Worm (Caenorhabditis elegans): ENCODE measurements around the gene F47B8.4.

- TF ChIP-seq klf-2 (GFP tag; conservative IDR thresholded peaks at IDR 0.05) (no peak), ztf-23 (GFP tag; IDR thresholded peaks at IDR 0.05) (no peak), T22C8.4 (GFP tag; IDR thresholded peaks at IDR 0.05) (no peak), ref-1 (GFP tag; conservative IDR thresholded peaks at IDR 0.05) (no peak), flt-1 (GFP tag; IDR thresholded peaks at IDR 0.05) (no peak), med-1 (GFP tag; optimal IDR thresholded peaks at IDR 0.05; ENCODE audit: insufficient read depth) (no peak), ztf-29 (GFP tag; IDR thresholded peaks at IDR 0.05) (no peak)
These were observed 44.7 kb downstream of the F47B8.4 start, which contains the start of gene srt-33 for ce11 chrV:14279777-14280176.

All from whole organism, midembryonic.